Worm (Caenorhabditis elegans) whole organism, midembryonic: ENCODE results near the gene T07G12.2.

ENCODE experiments used
- flt-1 ChIP-seq: fragments of 200-800 bp; sonication (Bioruptor generic); IDR thresholded peaks from 2 replicates; pipeline ENCODE4 v1.3.6; 2022; ENCODE audit warnings: missing genetic modification characterization, missing compliant biosample characterization
- klf-2 ChIP-seq: fragments of 200-800 bp; sonication (Bioruptor generic); conservative IDR thresholded peaks from 2 replicates; pipeline ENCODE4 v1.3.6; 2022; ENCODE audit warnings: missing genetic modification reagents, missing genetic modification characterization, missing compliant biosample characterization
- med-1 ChIP-seq: sonication (generic microtip); optimal IDR thresholded peaks from 2 replicates; lab custom pipeline; 2017; ENCODE audit warnings: missing genetic modification characterization, mild to moderate bottlenecking, missing compliant biosample characterization, antibody characterized with exemption, missing genetic modification reagents; ENCODE audit not compliant: insufficient read depth
- ref-1 ChIP-seq: fragments of 200-800 bp; sonication (Bioruptor generic); conservative IDR thresholded peaks from 2 replicates; pipeline ENCODE4 v1.3.6; 2022; ENCODE audit warnings: missing genetic modification reagents, missing genetic modification characterization, missing compliant biosample characterization
- ztf-23 ChIP-seq: fragments of 200-800 bp; sonication (Bioruptor generic); IDR thresholded peaks from 2 replicates; pipeline ENCODE4 v1.3.6; 2022; ENCODE audit warnings: missing genetic modification reagents, missing genetic modification characterization, missing compliant biosample characterization

DNA sequence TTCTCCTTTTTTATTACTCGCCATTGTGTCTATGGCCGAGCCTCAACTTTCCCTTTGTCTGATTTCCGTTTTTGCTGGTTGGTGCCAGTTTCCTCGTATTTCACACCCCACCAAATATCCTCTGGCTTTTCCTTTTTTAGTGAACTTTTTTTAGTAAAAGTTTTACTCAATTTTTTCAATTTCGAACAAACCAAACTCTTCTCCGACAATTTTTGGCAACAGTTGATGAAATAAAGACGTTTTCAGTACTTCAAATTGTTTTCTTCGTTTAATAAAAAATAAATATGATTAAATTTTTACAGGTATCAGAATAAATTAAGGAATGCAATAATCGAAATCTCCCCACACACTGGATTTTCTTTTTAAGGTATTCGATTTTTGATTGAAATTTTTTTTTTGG, 9.4 kb upstream of the T07G12.2 start, which contains the start of gene cal-4:
- no peak for TF ChIP-seq ref-1
- TF ChIP-seq flt-1 (GFP tag; lab: Robert Waterston, UW): no peak
- TF ChIP-seq med-1 (GFP tag; lab: Kevin White, UChicago): no peak
- no peak for TF ChIP-seq ztf-23 (GFP tag; lab: Robert Waterston, UW)
- no peak for TF ChIP-seq klf-2 (GFP tag; lab: Robert Waterston, UW)
